Worm (Caenorhabditis elegans): ENCODE results near the gene cyp-33C6.

DNA sequence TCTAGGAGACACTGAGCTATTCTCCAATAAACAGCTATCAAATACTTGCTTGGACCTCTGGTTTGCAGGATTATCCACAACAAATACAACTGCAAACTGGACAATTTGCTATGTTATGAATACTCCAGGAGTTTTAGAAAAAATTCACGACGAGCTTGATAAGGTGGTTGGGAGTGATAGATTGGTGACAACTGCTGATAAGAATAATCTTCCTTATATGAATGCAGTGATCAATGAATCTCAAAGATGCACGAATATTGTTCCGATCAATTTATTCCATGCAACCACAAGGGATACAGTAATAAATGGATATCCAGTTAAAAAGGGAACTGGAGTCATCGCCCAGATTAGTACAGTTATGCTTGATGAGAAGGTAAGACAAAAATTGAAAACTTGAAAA is 2.6 kb upstream of the cyp-33C6 start:
- TF ChIP-seq athp-1 (tag; optimal IDR thresholded peaks at IDR 0.05) (no peak), ama-1 (optimal IDR thresholded peaks at IDR 0.05) (no peak), ama-1 (GFP tag; optimal IDR thresholded peaks at IDR 0.05) (no peak), cebp-2 (GFP tag; IDR thresholded peaks at IDR 0.05) (no peak), F37B4.10 (GFP tag; IDR thresholded peaks at IDR 0.05) (no peak), F52B5.7 (tag; optimal IDR thresholded peaks at IDR 0.05) (no peak), Y53G8AR.9 (GFP tag; conservative IDR thresholded peaks at IDR 0.05) (no peak), chd-7 (tag; optimal IDR thresholded peaks at IDR 0.05) (no peak), ZK185.1 (tag; optimal IDR thresholded peaks at IDR 0.05; ENCODE audit: poor library complexity, severe bottlenecking) (no peak), lin-35 (GFP tag; optimal IDR thresholded peaks at IDR 0.05) (no peak), ekl-4 (GFP tag; IDR thresholded peaks at IDR 0.05) (no peak), C17E4.6 (GFP tag; IDR thresholded peaks at IDR 0.05) (no peak), somi-1 (GFP tag; optimal IDR thresholded peaks at IDR 0.05) (no peak), F23B12.7 (tag; optimal IDR thresholded peaks at IDR 0.05; ENCODE audit: insufficient read depth) (no peak)
